Fruit fly (Drosophila melanogaster) whole organism, embryonic: Measurements from ENCODE around the gene CG32801.

ENCODE experiments used
- ATbp ChIP-seq: fragments of 200-800 bp; sonication (Bioruptor generic); optimal IDR thresholded peaks from 2 replicates; lab custom pipeline; 2017; ENCODE audit warnings: missing biosample characterization, mild to moderate bottlenecking, missing genetic modification characterization, missing genetic modification reagents
- BEAF-32 ChIP-seq: fragments of 200-800 bp; sonication (Bioruptor generic); optimal IDR thresholded peaks from 3 replicates; lab custom pipeline; 2017; ENCODE audit warnings: missing biosample characterization, missing genetic modification characterization, mild to moderate bottlenecking, moderate library complexity, missing genetic modification reagents
- C15 ChIP-seq: fragments of 200-800 bp; sonication (Bioruptor generic); IDR thresholded peaks from 3 replicates; pipeline ENCODE4 v1.3.6; 2022; ENCODE audit warnings: missing biosample characterization, missing genetic modification characterization
- CG10543 ChIP-seq: fragments of 200-800 bp; sonication (Bioruptor generic); optimal IDR thresholded peaks from 3 replicates; lab custom pipeline; 2017; ENCODE audit warnings: missing biosample characterization, mild to moderate bottlenecking, missing genetic modification characterization, moderate library complexity
- CG11560 ChIP-seq: fragments of 200-800 bp; sonication (Bioruptor generic); IDR thresholded peaks from 3 replicates; pipeline ENCODE4 v1.3.6; 2022; ENCODE audit warnings: missing biosample characterization, missing genetic modification characterization
- CG13624 ChIP-seq: fragments of 200-800 bp; sonication (Bioruptor generic); optimal IDR thresholded peaks from 2 replicates; lab custom pipeline; 2016; ENCODE audit warnings: missing biosample characterization, missing genetic modification characterization
- CG14014 ChIP-seq: fragments of 200-800 bp; sonication (Bioruptor generic); IDR thresholded peaks from 2 replicates; pipeline ENCODE4 v1.3.6; 2022; ENCODE audit warnings: missing biosample characterization, missing genetic modification characterization
- CG15479 ChIP-seq: fragments of 200-800 bp; sonication (Bioruptor generic); optimal IDR thresholded peaks from 3 replicates; lab custom pipeline; 2019; ENCODE audit warnings: missing biosample characterization, mild to moderate bottlenecking, missing genetic modification characterization, moderate library complexity
- CG15514 ChIP-seq: fragments of 200-800 bp; sonication (Bioruptor generic); optimal IDR thresholded peaks from 3 replicates; lab custom pipeline; 2017; ENCODE audit warnings: missing biosample characterization, missing genetic modification characterization, mild to moderate bottlenecking, moderate library complexity, missing genetic modification reagents
- CG1603 ChIP-seq: fragments of 200-800 bp; sonication (Bioruptor generic); optimal IDR thresholded peaks from 2 replicates; lab custom pipeline; 2019; ENCODE audit warnings: missing biosample characterization, mild to moderate bottlenecking, missing genetic modification characterization, moderate library complexity
- CG16813 ChIP-seq: fragments of 200-800 bp; sonication (Bioruptor generic); IDR thresholded peaks from 3 replicates; pipeline ENCODE4 v1.3.6; 2022; ENCODE audit warnings: missing biosample characterization, missing genetic modification characterization; ENCODE audit not compliant: partially characterized antibody
- CG2116 ChIP-seq: fragments of 200-800 bp; sonication (Bioruptor generic); optimal IDR thresholded peaks from 3 replicates; lab custom pipeline; 2018; ENCODE audit warnings: missing biosample characterization, mild to moderate bottlenecking, missing genetic modification characterization
- CG2199 ChIP-seq: fragments of 200-800 bp; sonication (Bioruptor generic); IDR thresholded peaks from 3 replicates; pipeline ENCODE4 v1.3.6; 2022; ENCODE audit warnings: missing biosample characterization, missing genetic modification characterization
- CG2889 ChIP-seq: fragments of 200-800 bp; sonication (Bioruptor generic); IDR thresholded peaks from 3 replicates; pipeline ENCODE4 v1.3.6; 2022; ENCODE audit warnings: missing biosample characterization, missing genetic modification characterization
- CG31388 ChIP-seq: fragments of 200-800 bp; sonication (Bioruptor generic); optimal IDR thresholded peaks from 2 replicates; lab custom pipeline; 2016; ENCODE audit warnings: missing biosample characterization, missing genetic modification characterization
- CG32767 ChIP-seq: fragments of 200-800 bp; sonication (Bioruptor generic); IDR thresholded peaks from 2 replicates; pipeline ENCODE4 v1.3.6; 2022; ENCODE audit warnings: missing biosample characterization, missing genetic modification characterization
- CG43689 ChIP-seq: fragments of 200-800 bp; sonication (Bioruptor generic); IDR thresholded peaks from 2 replicates; pipeline ENCODE4 v1.3.6; 2022; ENCODE audit warnings: missing biosample characterization, missing genetic modification characterization
- CG6683 ChIP-seq: fragments of 200-800 bp; sonication (Bioruptor generic); optimal IDR thresholded peaks from 2 replicates; lab custom pipeline; 2017; ENCODE audit warnings: missing biosample characterization, mild to moderate bottlenecking, missing genetic modification characterization, missing genetic modification reagents
- CG8089 ChIP-seq: fragments of 200-800 bp; sonication (Bioruptor generic); optimal IDR thresholded peaks from 3 replicates; lab custom pipeline; 2016; ENCODE audit warnings: missing biosample characterization, missing genetic modification characterization
- CG9727 ChIP-seq: fragments of 200-800 bp; sonication (Bioruptor generic); optimal IDR thresholded peaks from 3 replicates; lab custom pipeline; 2017; ENCODE audit warnings: missing biosample characterization, mild to moderate bottlenecking, missing genetic modification characterization
- CG9817 ChIP-seq: fragments of 200-800 bp; sonication (Bioruptor generic); optimal IDR thresholded peaks from 2 replicates; lab custom pipeline; 2018; ENCODE audit warnings: missing biosample characterization, mild to moderate bottlenecking, missing genetic modification characterization, moderate library complexity
- Camta ChIP-seq: fragments of 200-800 bp; sonication (Bioruptor generic); optimal IDR thresholded peaks from 2 replicates; lab custom pipeline; 2016; ENCODE audit warnings: missing biosample characterization, missing genetic modification characterization
- D ChIP-seq, 2 experiments: fragments of 200-800 bp in 1 of 2; fragments of >200 bp in 1 of 2; sonication (Bioruptor generic) in 1 of 2; optimal IDR thresholded peaks; 2 replicates in 1 of 2; 3 replicates in 1 of 2; lab custom pipeline; 2017; ENCODE audit warnings: mild to moderate bottlenecking in 1 of 2, missing biosample characterization in 1 of 2, missing genetic modification characterization in 1 of 2, missing genetic modification reagents in 1 of 2
- Lpt ChIP-seq: fragments of >200 bp; optimal IDR thresholded peaks from 2 replicates; lab custom pipeline; 2018; ENCODE audit warnings: missing biosample characterization, missing genetic modification characterization
- Opbp ChIP-seq: fragments of 200-800 bp; sonication (Bioruptor generic); IDR thresholded peaks from 3 replicates; pipeline ENCODE4 v1.3.6; 2022; ENCODE audit warnings: missing biosample characterization, missing genetic modification characterization; ENCODE audit not compliant: partially characterized antibody
- Sry-β ChIP-seq: fragments of 200-800 bp; sonication (Bioruptor generic); optimal IDR thresholded peaks from 2 replicates; lab custom pipeline; 2018; ENCODE audit warnings: missing biosample characterization, mild to moderate bottlenecking, missing genetic modification characterization, moderate library complexity
- Sry-δ ChIP-seq: fragments of 200-800 bp; sonication (Bioruptor generic); optimal IDR thresholded peaks from 2 replicates; lab custom pipeline; 2016; ENCODE audit warnings: missing biosample characterization, missing genetic modification characterization
- Stat92E ChIP-seq, 3 experiments: fragments of >200 bp in 2 of 3; fragments of 200-800 bp in 1 of 3; sonication (Bioruptor generic) in 1 of 3; optimal IDR thresholded peaks; 2 replicates each; lab custom pipeline; 2017 to 2019; ENCODE audit warnings: missing biosample characterization in 3 of 3, missing genetic modification characterization in 3 of 3, mild to moderate bottlenecking in 1 of 3, moderate library complexity in 1 of 3
- TFAM ChIP-seq: fragments of 200-800 bp; sonication (Bioruptor generic); optimal IDR thresholded peaks from 2 replicates; lab custom pipeline; 2017; ENCODE audit warnings: missing biosample characterization, missing genetic modification characterization, inconsistent platforms
- Tbp ChIP-seq: fragments of >200 bp; optimal IDR thresholded peaks from 2 replicates; lab custom pipeline; 2018; ENCODE audit warnings: missing biosample characterization, missing genetic modification characterization
- ara ChIP-seq: fragments of 200-800 bp; sonication (Bioruptor generic); IDR thresholded peaks from 2 replicates; pipeline ENCODE4 v1.3.6; 2022; ENCODE audit warnings: missing biosample characterization, missing genetic modification characterization
- bsh ChIP-seq, 2 experiments: fragments of 200-800 bp; sonication (Bioruptor generic); optimal IDR thresholded peaks; 2 replicates each; lab custom pipeline; 2017 to 2018; ENCODE audit warnings: mild to moderate bottlenecking in 2 of 2, missing biosample characterization in 2 of 2, missing genetic modification characterization in 2 of 2, moderate library complexity in 1 of 2
- btn ChIP-seq: fragments of 200-800 bp; sonication (Bioruptor generic); optimal IDR thresholded peaks from 2 replicates; lab custom pipeline; 2016; ENCODE audit warnings: missing biosample characterization, missing genetic modification characterization
- cg ChIP-seq: fragments of 200-800 bp; sonication (Bioruptor generic); optimal IDR thresholded peaks from 3 replicates; lab custom pipeline; 2019; ENCODE audit warnings: missing biosample characterization, mild to moderate bottlenecking, missing genetic modification characterization, moderate library complexity
- chif ChIP-seq, 2 experiments: fragments of 200-800 bp; sonication (Bioruptor generic); optimal IDR thresholded peaks; 3 replicates each; lab custom pipeline; 2016; ENCODE audit warnings: missing biosample characterization in 2 of 2, missing genetic modification characterization in 2 of 2
- da ChIP-seq: fragments of 200-800 bp; sonication (Bioruptor generic); optimal IDR thresholded peaks from 2 replicates; lab custom pipeline; 2016; ENCODE audit warnings: missing biosample characterization, missing genetic modification characterization
- dm ChIP-seq: fragments of 200-800 bp; sonication (Bioruptor generic); optimal IDR thresholded peaks from 3 replicates; lab custom pipeline; 2016; ENCODE audit warnings: missing biosample characterization, missing genetic modification characterization
- en ChIP-seq: fragments of 200-800 bp; sonication (Bioruptor generic); optimal IDR thresholded peaks from 2 replicates; lab custom pipeline; 2016; ENCODE audit warnings: missing biosample characterization, missing genetic modification characterization
- gsb-n ChIP-seq: fragments of 200-800 bp; sonication (Bioruptor generic); optimal IDR thresholded peaks from 3 replicates; lab custom pipeline; 2018; ENCODE audit warnings: missing biosample characterization, mild to moderate bottlenecking, missing genetic modification characterization
- luna ChIP-seq: fragments of 200-800 bp; sonication (Bioruptor generic); optimal IDR thresholded peaks from 2 replicates; lab custom pipeline; 2016; ENCODE audit warnings: missing biosample characterization, missing genetic modification characterization
- mam ChIP-seq: fragments of 200-800 bp; sonication (Bioruptor generic); optimal IDR thresholded peaks from 3 replicates; lab custom pipeline; 2016; ENCODE audit warnings: missing biosample characterization, missing genetic modification characterization
- nmo ChIP-seq: fragments of 200-800 bp; sonication (Bioruptor generic); optimal IDR thresholded peaks from 2 replicates; lab custom pipeline; 2018; ENCODE audit warnings: missing biosample characterization, mild to moderate bottlenecking, missing genetic modification characterization, moderate library complexity
- p53 ChIP-seq: fragments of 200-800 bp; sonication (Bioruptor generic); optimal IDR thresholded peaks from 2 replicates; lab custom pipeline; 2016; ENCODE audit warnings: missing biosample characterization, missing genetic modification characterization
- scrt ChIP-seq: fragments of 200-800 bp; sonication (Bioruptor generic); optimal IDR thresholded peaks from 2 replicates; lab custom pipeline; 2018; ENCODE audit warnings: missing biosample characterization, mild to moderate bottlenecking, missing genetic modification characterization, moderate library complexity
- sens ChIP-seq: fragments of 200-800 bp; sonication (Bioruptor generic); peaks from one replicate; lab custom pipeline; 2016; ENCODE audit warnings: missing biosample characterization, missing genetic modification characterization
- seq ChIP-seq: fragments of 200-800 bp; sonication (Bioruptor generic); IDR thresholded peaks from 2 replicates; pipeline ENCODE4 v1.3.6; 2022; ENCODE audit warnings: missing biosample characterization, missing genetic modification characterization
- sqz ChIP-seq: fragments of 200-800 bp; sonication (Bioruptor generic); optimal IDR thresholded peaks from 3 replicates; lab custom pipeline; 2018; ENCODE audit warnings: missing biosample characterization, mild to moderate bottlenecking, missing genetic modification characterization
- vfl ChIP-seq: fragments of 200-800 bp; sonication (Bioruptor generic); optimal IDR thresholded peaks from 2 replicates; lab custom pipeline; 2016; ENCODE audit warnings: missing biosample characterization, missing genetic modification characterization
- wdn ChIP-seq: fragments of 200-800 bp; sonication (Bioruptor generic); IDR thresholded peaks from 2 replicates; pipeline ENCODE4 v1.3.6; 2022; ENCODE audit warnings: missing biosample characterization, missing genetic modification characterization
- yki ChIP-seq: fragments of >200 bp; optimal IDR thresholded peaks from 3 replicates; lab custom pipeline; 2018
- z ChIP-seq: fragments of 200-800 bp; sonication (Bioruptor generic); IDR thresholded peaks from 3 replicates; pipeline ENCODE4 v1.3.6; 2022; ENCODE audit warnings: missing biosample characterization, missing genetic modification characterization

CG32801 gene

dm6 chrX:1941669-1942092, 38.7 kb upstream of the CG32801 start, which contains the start of gene Hr4 (continued):
- TF ChIP-seq TFAM (GFP tag; lab: Kevin White, UChicago) (no peak), CG9727 (GFP tag; lab: Kevin White, UChicago) (no peak), CG31388 (GFP tag; lab: Kevin White, UChicago) (no peak), yki (peak; percentile 79), CG43689 (GFP tag; lab: Robert Waterston, UW) (no peak), CG10543 (GFP tag; lab: Kevin White, UChicago) (no peak), Camta (no peak), Sry-β (GFP tag; lab: Kevin White, UChicago) (no peak), gsb-n (tag; lab: Kevin White, UChicago) (no peak), Opbp (GFP tag; lab: Robert Waterston, UW) (0 out of 3 replicates have a peak, but pooled peaks have one; percentile 24), z (GFP tag; lab: Robert Waterston, UW) (peak; percentile 31; the same call in 1 of the 3 replicates), ara (no peak), C15 (GFP tag; lab: Robert Waterston, UW) (no peak), Tbp (GFP tag; lab: Kevin White, UChicago) (no peak), BEAF-32 (GFP tag; lab: Kevin White, UChicago) (no peak), CG9817 (no peak), en (no peak), cg (GFP tag; lab: Kevin White, UChicago) (peak; percentile 53), CG14014 (GFP tag; lab: Robert Waterston, UW) (no peak), seq (peak; percentile 43; the same call in 1 of the 2 replicates), CG2199 (GFP tag; lab: Robert Waterston, UW) (no peak), CG15514 (GFP tag; lab: Kevin White, UChicago) (no peak), p53 (no peak), CG2116 (no peak), CG8089 (GFP tag; lab: Kevin White, UChicago) (no peak), CG11560 (tag; lab: Robert Waterston, UW) (no peak), CG13624 (GFP tag; lab: Kevin White, UChicago) (no peak), CG16813 (GFP tag; lab: Robert Waterston, UW) (no peak), CG2889 (no peak), chif (GFP tag; optimal IDR thresholded peaks at IDR 0.05; lab: Kevin White, UChicago) (no peak), dm (GFP tag; lab: Kevin White, UChicago) (no peak), sens (GFP tag; lab: Kevin White, UChicago) (peak; percentile 7), CG15479 (no peak), Stat92E (GFP tag; optimal IDR thresholded peaks at IDR 0.05; lab: Kevin White, UChicago) (peak in 1 of 3 experiments; percentile 40), wdn (GFP tag; lab: Robert Waterston, UW) (no peak), scrt (GFP tag; lab: Kevin White, UChicago) (no peak), Sry-δ (no peak), luna (GFP tag; lab: Kevin White, UChicago) (no peak), da (no peak), CG6683 (GFP tag; lab: Kevin White, UChicago) (no peak), Lpt (GFP tag; lab: Kevin White, UChicago) (no peak), ATbp (GFP tag; lab: Kevin White, UChicago) (no peak), btn (no peak), CG32767 (GFP tag; lab: Robert Waterston, UW) (no peak), nmo (no peak), D (optimal IDR thresholded peaks at IDR 0.05; lab: Kevin White, UChicago) (no peak), D (GFP tag; optimal IDR thresholded peaks at IDR 0.05; lab: Kevin White, UChicago) (no peak), CG1603 (no peak), bsh (GFP tag; optimal IDR thresholded peaks at IDR 0.05; lab: Kevin White, UChicago) (peak in 1 of 2 experiments; percentile 11), mam (no peak), sqz (GFP tag; lab: Kevin White, UChicago) (peak; percentile 32), vfl (no peak)
